Worm (Caenorhabditis elegans) whole organism, L3 larva: ENCODE measurements around the gene gpx-7.

Experiments
- R02D3.7 ChIP-seq: fragments of 150-350 bp; optimal IDR thresholded peaks from 2 replicates; lab custom pipeline; 2014; ENCODE audit warnings: missing biosample characterization, missing genetic modification characterization
- ZK546.5 ChIP-seq: sonication (generic microtip); optimal IDR thresholded peaks from 2 replicates; lab custom pipeline; 2017; ENCODE audit warnings: missing biosample characterization, missing genetic modification characterization
- aly-2 ChIP-seq: fragments of 150-350 bp; optimal IDR thresholded peaks from 2 replicates; lab custom pipeline; 2014; ENCODE audit warnings: missing biosample characterization, missing genetic modification characterization
- ama-1 ChIP-seq: fragments of 150-350 bp; optimal IDR thresholded peaks from 2 replicates; lab custom pipeline; 2018
- ceh-28 ChIP-seq: fragments of 150-350 bp; optimal IDR thresholded peaks from 2 replicates; lab custom pipeline; 2014; ENCODE audit warnings: missing biosample characterization, missing genetic modification reagents, missing genetic modification characterization
- ceh-9 ChIP-seq: sonication (generic microtip); optimal IDR thresholded peaks from 2 replicates; lab custom pipeline; 2018; ENCODE audit warnings: missing biosample characterization, missing genetic modification characterization
- egl-27 ChIP-seq: sonication (generic microtip); optimal IDR thresholded peaks from 4 replicates; lab custom pipeline; 2017; ENCODE audit warnings: missing biosample characterization, missing genetic modification reagents, missing genetic modification characterization
- elt-1 ChIP-seq: fragments of 150-350 bp; optimal IDR thresholded peaks from 2 replicates; lab custom pipeline; 2014; ENCODE audit warnings: missing biosample characterization, missing genetic modification characterization
- elt-2 ChIP-seq: sonication (generic microtip); optimal IDR thresholded peaks from 2 replicates; lab custom pipeline; 2016; ENCODE audit warnings: missing genetic modification reagents, mild to moderate bottlenecking, missing genetic modification characterization, missing compliant biosample characterization
- elt-3 ChIP-seq, 3 experiments: fragments of 150-350 bp in 1 of 3; sonication (generic microtip) in 2 of 3; optimal IDR thresholded peaks; 2 replicates in 2 of 3; 4 replicates in 1 of 3; lab custom pipeline; 2014 to 2017; ENCODE audit warnings: missing biosample characterization in 3 of 3, missing genetic modification characterization in 3 of 3
- eor-1 ChIP-seq, 2 experiments: fragments of 150-350 bp; optimal IDR thresholded peaks; 2 replicates each; lab custom pipeline; 2014 to 2018; ENCODE audit warnings: missing biosample characterization in 2 of 2, missing genetic modification characterization in 2 of 2
- fkh-10 ChIP-seq: sonication (generic microtip); optimal IDR thresholded peaks from 2 replicates; lab custom pipeline; 2017; ENCODE audit warnings: missing biosample characterization, missing genetic modification reagents, missing genetic modification characterization
- fkh-2 ChIP-seq: fragments of 150-350 bp; optimal IDR thresholded peaks from 2 replicates; lab custom pipeline; 2014; ENCODE audit warnings: missing biosample characterization, missing genetic modification reagents, missing genetic modification characterization
- hmg-11 ChIP-seq: sonication (generic microtip); optimal IDR thresholded peaks from 2 replicates; lab custom pipeline; 2016; ENCODE audit warnings: missing genetic modification characterization, missing compliant biosample characterization
- lin-15B ChIP-seq: fragments of 150-350 bp; optimal IDR thresholded peaks from 2 replicates; lab custom pipeline; 2014; ENCODE audit warnings: missing biosample characterization, missing genetic modification characterization
- lsy-12 ChIP-seq: sonication (generic microtip); optimal IDR thresholded peaks from 2 replicates; lab custom pipeline; 2016; ENCODE audit warnings: mild to moderate bottlenecking, missing genetic modification characterization, missing compliant biosample characterization
- nfya-1 ChIP-seq: sonication (generic microtip); optimal IDR thresholded peaks from 2 replicates; lab custom pipeline; 2017; ENCODE audit warnings: missing genetic modification characterization, mild to moderate bottlenecking, missing compliant biosample characterization, antibody characterized with exemption, moderate library complexity; ENCODE audit not compliant: insufficient read depth
- nhr-12 ChIP-seq: fragments of 150-350 bp; optimal IDR thresholded peaks from 2 replicates; lab custom pipeline; 2014; ENCODE audit warnings: missing biosample characterization, missing genetic modification characterization
- nhr-237 ChIP-seq: fragments of 150-350 bp; optimal IDR thresholded peaks from 2 replicates; lab custom pipeline; 2014; ENCODE audit warnings: missing biosample characterization, missing genetic modification characterization
- nhr-25 ChIP-seq: sonication (generic microtip); optimal IDR thresholded peaks from 2 replicates; lab custom pipeline; 2017; ENCODE audit warnings: missing biosample characterization, missing genetic modification characterization
- nhr-28 ChIP-seq: fragments of 150-350 bp; optimal IDR thresholded peaks from 2 replicates; lab custom pipeline; 2014; ENCODE audit warnings: missing biosample characterization, missing genetic modification characterization
- nhr-43 ChIP-seq: sonication (generic microtip); optimal IDR thresholded peaks from 2 replicates; lab custom pipeline; 2016; ENCODE audit warnings: mild to moderate bottlenecking, missing genetic modification characterization, missing compliant biosample characterization; ENCODE audit not compliant: poor library complexity, severe bottlenecking
- nhr-67 ChIP-seq: fragments of 150-350 bp; optimal IDR thresholded peaks from 2 replicates; lab custom pipeline; 2014; ENCODE audit warnings: missing biosample characterization, missing genetic modification characterization
- nhr-76 ChIP-seq: fragments of 150-350 bp; sonication (generic microtip); optimal IDR thresholded peaks from 5 replicates; lab custom pipeline; 2014; ENCODE audit warnings: missing biosample characterization, missing genetic modification characterization
- pha-4 ChIP-seq: fragments of 150-350 bp; optimal IDR thresholded peaks from 2 replicates; lab custom pipeline; 2014; ENCODE audit warnings: missing biosample characterization, missing genetic modification reagents, missing genetic modification characterization
- pqm-1 ChIP-seq: fragments of 150-350 bp; optimal IDR thresholded peaks from 2 replicates; lab custom pipeline; 2017; ENCODE audit warnings: missing biosample characterization, missing genetic modification characterization, inconsistent platforms
- sea-2 ChIP-seq: fragments of 150-350 bp; sonication (generic microtip); optimal IDR thresholded peaks from 4 replicates; lab custom pipeline; 2014; ENCODE audit warnings: missing biosample characterization, missing genetic modification reagents, missing genetic modification characterization
- snpc-4 ChIP-seq: fragments of 150-350 bp; optimal IDR thresholded peaks from 2 replicates; lab custom pipeline; 2014; ENCODE audit warnings: missing biosample characterization, missing genetic modification characterization
- unc-39 ChIP-seq: sonication (generic microtip); optimal IDR thresholded peaks from 4 replicates; lab custom pipeline; 2017; ENCODE audit warnings: missing biosample characterization, missing genetic modification characterization
- zag-1 ChIP-seq: fragments of 150-350 bp; optimal IDR thresholded peaks from 2 replicates; lab custom pipeline; 2014; ENCODE audit warnings: missing biosample characterization, missing genetic modification characterization
- ztf-4 ChIP-seq: fragments of 150-350 bp; optimal IDR thresholded peaks from 2 replicates; lab custom pipeline; 2014; ENCODE audit warnings: missing biosample characterization, missing genetic modification characterization

gpx-7 gene

ce11 chrX:7799680-7800079 is at the start of gene gpx-7:
Gene gpx-7, minus strand, starts transcription at chrX:7799780.
- TF ChIP-seq elt-2 (tag; lab: Kevin White, UChicago) (peak; percentile 50), nhr-12 (tag; lab: Kevin White, UChicago) (no peak), pqm-1 (tag; lab: Kevin White, UChicago) (peak; percentile 43), pha-4 (tag; lab: Kevin White, UChicago) (peak; percentile 11), nhr-28 (tag; lab: Kevin White, UChicago) (no peak)
- TF ChIP-seq, all 47 proteins: peak for 3

ce11 chrX:7847413-7847812 is 47.8 kb upstream of the gpx-7 start, which contains the start of gene C54D2.6:
Gene C54D2.6, minus strand, starts transcription at chrX:7847513.
- TF ChIP-seq nhr-25 (tag; lab: Kevin White, UChicago) (no peak), snpc-4 (no peak), sea-2 (GFP tag; lab: Kevin White, UChicago) (no peak), fkh-10 (GFP tag; lab: Kevin White, UChicago) (no peak), pqm-1 (tag; lab: Kevin White, UChicago) (no peak)
- TF ChIP-seq, all 47 proteins: peak for 0

ce11 chrX:7842241-7842640 is 42.7 kb upstream of the gpx-7 start, which contains the start of gene idpp-11:
Gene idpp-11, plus strand, starts transcription at chrX:7842541.
- TF ChIP-seq sea-2 (GFP tag; lab: Kevin White, UChicago) (no peak), egl-27 (tag; lab: Kevin White, UChicago) (no peak), aly-2 (no peak), R02D3.7 (no peak), nhr-237 (tag; lab: Kevin White, UChicago) (no peak), ceh-28 (tag; lab: Kevin White, UChicago) (no peak), lsy-12 (tag; lab: Kevin White, UChicago) (no peak), lin-15B (tag; lab: Kevin White, UChicago) (no peak), nhr-43 (tag; lab: Kevin White, UChicago) (no peak), ama-1 (lab: Kevin White, UChicago) (no peak), hmg-11 (tag; lab: Kevin White, UChicago) (no peak)

- no peak for TF ChIP-seq nfya-1 (tag; lab: Kevin White, UChicago)
- TF ChIP-seq ZK546.5 (tag; lab: Kevin White, UChicago) = no peak
- TF ChIP-seq fkh-2 (tag; lab: Kevin White, UChicago) = no peak
- TF ChIP-seq nhr-43 (tag; lab: Kevin White, UChicago) = no peak
- no peak for TF ChIP-seq ceh-9 (tag; lab: Kevin White, UChicago)
- TF ChIP-seq elt-2 (tag; lab: Kevin White, UChicago) = no peak
- no peak for TF ChIP-seq unc-39
- no peak for TF ChIP-seq aly-2
- TF ChIP-seq elt-3 (tag; optimal IDR thresholded peaks at IDR 0.05; lab: Kevin White, UChicago) = no peak
- TF ChIP-seq sea-2 (GFP tag; lab: Kevin White, UChicago) = no peak
- no peak for TF ChIP-seq zag-1
- no peak for TF ChIP-seq elt-1
These were observed 40.4 kb upstream of the gpx-7 start for ce11 chrX:7839989-7840388.

ce11 chrX:7838582-7838981 is 39.0 kb upstream of the gpx-7 start, which contains the start of gene nlp-101:
Gene nlp-101, plus strand, starts transcription at chrX:7838882.
- TF ChIP-seq ceh-28 (tag; lab: Kevin White, UChicago) (no peak), elt-3 (tag; optimal IDR thresholded peaks at IDR 0.05; lab: Kevin White, UChicago) (no peak), eor-1 (tag; optimal IDR thresholded peaks at IDR 0.05; lab: Kevin White, UChicago) (no peak)

- TF ChIP-seq ztf-4 (tag; lab: Kevin White, UChicago) (no peak), nhr-12 (tag; lab: Kevin White, UChicago) (no peak), aly-2 (no peak), nhr-237 (tag; lab: Kevin White, UChicago) (no peak), nhr-67 (tag; lab: Kevin White, UChicago) (no peak), nhr-76 (tag; lab: Kevin White, UChicago) (no peak)
These were observed 34.5 kb upstream of the gpx-7 start, which contains the start of gene sul-3 for ce11 chrX:7834117-7834516. Gene sul-3, minus strand, starts transcription at chrX:7834217.
